Worm (Caenorhabditis elegans) whole organism, young adult: Measurements from ENCODE around the gene tbc-6.
A peak's percentile ranks its signal among the peaks of the same experiment; 100 is the strongest.

ENCODE experiments used
- B0336.3 ChIP-seq: fragments of 200-800 bp; sonication (Bioruptor generic); IDR thresholded peaks from 2 replicates; pipeline ENCODE4 v1.3.6; 2022; ENCODE audit warnings: missing genetic modification characterization, missing compliant biosample characterization
- C06A6.2 ChIP-seq: fragments of 200-800 bp; sonication (Bioruptor generic); conservative IDR thresholded peaks from 2 replicates; pipeline ENCODE4 v1.3.6; 2022; ENCODE audit warnings: missing genetic modification characterization, missing compliant biosample characterization
- C17E4.6 ChIP-seq: fragments of 200-800 bp; sonication (Bioruptor generic); IDR thresholded peaks from 2 replicates; pipeline ENCODE4 v1.3.6; 2022; ENCODE audit warnings: missing genetic modification reagents, missing genetic modification characterization, missing compliant biosample characterization
- D2030.7 ChIP-seq: fragments of 200-800 bp; sonication (Bioruptor generic); IDR thresholded peaks from 2 replicates; pipeline ENCODE4 v1.3.6; 2022; ENCODE audit warnings: missing genetic modification reagents, missing genetic modification characterization, missing compliant biosample characterization
- F10E7.11 ChIP-seq: sonication (generic microtip); optimal IDR thresholded peaks from 2 replicates; lab custom pipeline; 2017; ENCODE audit warnings: mild to moderate bottlenecking, missing genetic modification characterization, moderate library complexity, missing compliant biosample characterization
- F37B4.10 ChIP-seq: fragments of 200-800 bp; sonication (Bioruptor generic); IDR thresholded peaks from 2 replicates; pipeline ENCODE4 v1.3.6; 2022; ENCODE audit warnings: missing genetic modification characterization, missing compliant biosample characterization
- F52B5.7 ChIP-seq: sonication (generic microtip); optimal IDR thresholded peaks from 2 replicates; lab custom pipeline; 2016; ENCODE audit warnings: mild to moderate bottlenecking, missing genetic modification characterization, missing compliant biosample characterization
- F55B11.4 ChIP-seq: sonication (generic microtip); optimal IDR thresholded peaks from 2 replicates; lab custom pipeline; 2016; ENCODE audit warnings: missing compliant biosample characterization, missing genetic modification characterization, borderline replicate concordance; ENCODE audit not compliant: insufficient read depth
- Y53F4B.3 ChIP-seq: fragments of 200-800 bp; sonication (Bioruptor generic); IDR thresholded peaks from 2 replicates; pipeline ENCODE4 v1.3.6; 2022; ENCODE audit warnings: missing genetic modification reagents, missing genetic modification characterization, missing compliant biosample characterization
- Y53G8AR.9 ChIP-seq: fragments of 200-800 bp; sonication (Bioruptor generic); conservative IDR thresholded peaks from 2 replicates; pipeline ENCODE4 v1.3.6; 2022; ENCODE audit warnings: missing genetic modification reagents, missing genetic modification characterization, missing compliant biosample characterization
- Y56A3A.18 ChIP-seq: fragments of 200-800 bp; sonication (Bioruptor generic); IDR thresholded peaks from 2 replicates; pipeline ENCODE4 v1.3.6; 2022; ENCODE audit warnings: missing genetic modification reagents, missing genetic modification characterization, missing compliant biosample characterization
- ama-1 ChIP-seq, 3 experiments: fragments of 150-350 bp in 1 of 3; sonication (generic microtip) in 2 of 3; optimal IDR thresholded peaks; 2 replicates each; lab custom pipeline; 2014 to 2018; ENCODE audit warnings: missing biosample characterization in 2 of 3, missing genetic modification characterization in 2 of 3, missing genetic modification reagents in 2 of 3
- aptf-2 ChIP-seq: fragments of 200-800 bp; sonication (Bioruptor generic); conservative IDR thresholded peaks from 2 replicates; pipeline ENCODE4 v1.3.6; 2022; ENCODE audit warnings: missing genetic modification reagents, missing genetic modification characterization, missing compliant biosample characterization
- attf-5 ChIP-seq: fragments of 200-800 bp; sonication (Bioruptor generic); optimal IDR thresholded peaks from 2 replicates; lab custom pipeline; 2018; ENCODE audit warnings: mild to moderate bottlenecking, missing genetic modification characterization, missing compliant biosample characterization
- bed-1 ChIP-seq: fragments of 200-800 bp; sonication (Bioruptor generic); IDR thresholded peaks from 2 replicates; pipeline ENCODE4 v1.3.6; 2022; ENCODE audit warnings: missing genetic modification reagents, missing genetic modification characterization, missing compliant biosample characterization
- bed-2 ChIP-seq: fragments of 200-800 bp; sonication (Bioruptor generic); IDR thresholded peaks from 2 replicates; pipeline ENCODE4 v1.3.6; 2022; ENCODE audit warnings: missing genetic modification reagents, missing genetic modification characterization, missing compliant biosample characterization
- ccch-3 ChIP-seq: fragments of 200-800 bp; sonication (Bioruptor generic); optimal IDR thresholded peaks from 2 replicates; lab custom pipeline; 2018; ENCODE audit warnings: mild to moderate bottlenecking, missing genetic modification characterization, missing compliant biosample characterization
- cebp-1 ChIP-seq, 2 experiments: fragments of 200-800 bp in 1 of 2; sonication (Bioruptor generic) in 1 of 2; sonication (generic microtip) in 1 of 2; IDR thresholded peaks in 1 of 2; optimal IDR thresholded peaks in 1 of 2; 2 replicates each; pipeline versions ENCODE4 v1.3.6 to Lab custom; 2017 to 2022; ENCODE audit warnings: missing compliant biosample characterization in 2 of 2, missing genetic modification characterization in 2 of 2, mild to moderate bottlenecking in 1 of 2, missing genetic modification reagents in 1 of 2, moderate library complexity in 1 of 2
- ceh-100 ChIP-seq: fragments of 200-800 bp; sonication (Bioruptor generic); IDR thresholded peaks from 2 replicates; pipeline ENCODE4 v1.3.6; 2022; ENCODE audit warnings: missing genetic modification reagents, missing genetic modification characterization, missing compliant biosample characterization
- die-1 ChIP-seq: sonication (generic microtip); optimal IDR thresholded peaks from 2 replicates; lab custom pipeline; 2016; ENCODE audit warnings: missing genotype, mild to moderate bottlenecking, missing genetic modification characterization, missing compliant biosample characterization
- dpff-1 ChIP-seq: sonication (generic microtip); optimal IDR thresholded peaks from 2 replicates; lab custom pipeline; 2017; ENCODE audit warnings: mild to moderate bottlenecking, missing genetic modification characterization, missing compliant biosample characterization
- efl-1 ChIP-seq: fragments of 150-350 bp; optimal IDR thresholded peaks from 2 replicates; lab custom pipeline; 2014; ENCODE audit warnings: missing biosample characterization, missing genetic modification reagents, missing genetic modification characterization
- egl-18 ChIP-seq: fragments of 200-800 bp; sonication (Bioruptor generic); IDR thresholded peaks from 2 replicates; pipeline ENCODE4 v1.3.6; 2022; ENCODE audit warnings: missing genetic modification reagents, missing genetic modification characterization, missing compliant biosample characterization
- egl-44 ChIP-seq: fragments of 200-800 bp; sonication (Bioruptor generic); IDR thresholded peaks from 2 replicates; pipeline ENCODE4 v1.3.6; 2022; ENCODE audit warnings: missing genetic modification reagents, missing genetic modification characterization, missing compliant biosample characterization
- ekl-4 ChIP-seq: fragments of 200-800 bp; sonication (Bioruptor generic); IDR thresholded peaks from 2 replicates; pipeline ENCODE4 v1.3.6; 2022; ENCODE audit warnings: missing genetic modification reagents, missing genetic modification characterization, missing compliant biosample characterization
- hsf-1 ChIP-seq: fragments of 200-800 bp; sonication (Bioruptor generic); IDR thresholded peaks from 2 replicates; pipeline ENCODE4 v1.3.6; 2022; ENCODE audit warnings: missing genetic modification reagents, missing genetic modification characterization, missing compliant biosample characterization
- let-526 ChIP-seq: fragments of 200-800 bp; sonication (Bioruptor generic); IDR thresholded peaks from 2 replicates; pipeline ENCODE4 v1.3.6; 2022; ENCODE audit warnings: missing genetic modification reagents, missing genetic modification characterization, missing compliant biosample characterization
- lin-35 ChIP-seq, 3 experiments: fragments of 150-350 bp in 2 of 3; sonication (generic microtip) in 1 of 3; optimal IDR thresholded peaks; 2 replicates each; lab custom pipeline; 2014 to 2018; ENCODE audit warnings: missing biosample characterization in 3 of 3, missing genetic modification characterization in 3 of 3, missing genetic modification reagents in 3 of 3
- lir-1 ChIP-seq: fragments of 200-800 bp; sonication (Bioruptor generic); conservative IDR thresholded peaks from 2 replicates; pipeline ENCODE4 v1.3.6; 2022; ENCODE audit warnings: missing genetic modification reagents, missing genetic modification characterization, missing compliant biosample characterization
- madf-8 ChIP-seq: fragments of 200-800 bp; sonication (Bioruptor generic); conservative IDR thresholded peaks from 2 replicates; pipeline ENCODE4 v1.3.6; 2022; ENCODE audit warnings: missing genetic modification reagents, missing genetic modification characterization, missing compliant biosample characterization
- mes-4 ChIP-seq: sonication (generic microtip); optimal IDR thresholded peaks from 2 replicates; lab custom pipeline; 2016; ENCODE audit warnings: missing genotype, missing genetic modification characterization, missing compliant biosample characterization
- nfyb-1 ChIP-seq: fragments of 200-800 bp; sonication (Bioruptor generic); IDR thresholded peaks from 2 replicates; pipeline ENCODE4 v1.3.6; 2022; ENCODE audit warnings: missing genetic modification reagents, missing genetic modification characterization, missing compliant biosample characterization
- nhr-80 ChIP-seq: sonication (generic microtip); optimal IDR thresholded peaks from 2 replicates; lab custom pipeline; 2016; ENCODE audit warnings: missing genetic modification characterization, missing compliant biosample characterization
- pha-4 ChIP-seq: fragments of 150-350 bp; sonication (generic microtip); optimal IDR thresholded peaks from 2 replicates; lab custom pipeline; 2014; ENCODE audit warnings: missing biosample characterization, missing genetic modification reagents, missing genetic modification characterization
- rec-8 ChIP-seq, 2 experiments: sonication (generic microtip); optimal IDR thresholded peaks; 2 replicates each; lab custom pipeline; 2016; ENCODE audit warnings: mild to moderate bottlenecking in 2 of 2, missing genetic modification characterization in 2 of 2, missing genetic modification reagents in 2 of 2, missing genotype in 2 of 2, missing biosample characterization in 1 of 2, missing compliant biosample characterization in 1 of 2, moderate library complexity in 1 of 2
- rpc-1 ChIP-seq, 2 experiments: fragments of 150-350 bp in 1 of 2; sonication (generic microtip) in 1 of 2; optimal IDR thresholded peaks; 2 replicates each; lab custom pipeline; 2014 to 2018; ENCODE audit warnings: missing biosample characterization in 1 of 2, missing genetic modification characterization in 1 of 2, missing genetic modification reagents in 1 of 2, missing genotype in 1 of 2
- snpc-1.1 ChIP-seq: sonication (generic microtip); optimal IDR thresholded peaks from 2 replicates; lab custom pipeline; 2017; ENCODE audit warnings: missing genetic modification characterization, mild to moderate bottlenecking, missing compliant biosample characterization, antibody characterized with exemption, moderate library complexity, missing genotype, missing genetic modification reagents; ENCODE audit not compliant: insufficient read depth
- snpc-3.4 ChIP-seq: sonication (generic microtip); optimal IDR thresholded peaks from 2 replicates; lab custom pipeline; 2017; ENCODE audit warnings: missing genetic modification characterization, mild to moderate bottlenecking, missing compliant biosample characterization, antibody characterized with exemption, moderate library complexity, missing genotype, missing genetic modification reagents
- snpc-4 ChIP-seq, 5 experiments: fragments of 150-350 bp in 1 of 5; sonication (generic microtip) in 4 of 5; optimal IDR thresholded peaks; 2 replicates each; lab custom pipeline; 2014 to 2018; ENCODE audit warnings: missing genetic modification characterization in 5 of 5, missing biosample characterization in 3 of 5, antibody characterized with exemption in 2 of 5, mild to moderate bottlenecking in 2 of 5, missing compliant biosample characterization in 2 of 5, missing genotype in 2 of 5, moderate library complexity in 2 of 5, missing genetic modification reagents in 1 of 5
- somi-1 ChIP-seq: fragments of 200-800 bp; sonication (Bioruptor generic); optimal IDR thresholded peaks from 2 replicates; lab custom pipeline; 2018; ENCODE audit warnings: mild to moderate bottlenecking, missing genetic modification characterization, missing compliant biosample characterization
- tbp1 ChIP-seq: fragments of 200-800 bp; sonication (Bioruptor generic); optimal IDR thresholded peaks from 2 replicates; lab custom pipeline; 2018; ENCODE audit warnings: mild to moderate bottlenecking, missing genetic modification characterization, missing compliant biosample characterization
- unc-62 ChIP-seq: fragments of 150-350 bp; optimal IDR thresholded peaks from 2 replicates; lab custom pipeline; 2014; ENCODE audit warnings: missing biosample characterization, missing genetic modification reagents, missing genetic modification characterization
- xnd-1 ChIP-seq: sonication (generic microtip); optimal IDR thresholded peaks from 2 replicates; lab custom pipeline; 2016; ENCODE audit warnings: missing genotype, missing genetic modification reagents, missing genetic modification characterization, missing compliant biosample characterization
- ztf-22 ChIP-seq: fragments of 200-800 bp; sonication (Bioruptor generic); optimal IDR thresholded peaks from 2 replicates; lab custom pipeline; 2018; ENCODE audit warnings: mild to moderate bottlenecking, missing genetic modification characterization, moderate library complexity, missing compliant biosample characterization
- ztf-3 ChIP-seq: fragments of 200-800 bp; sonication (Bioruptor generic); optimal IDR thresholded peaks from 2 replicates; lab custom pipeline; 2018; ENCODE audit warnings: mild to moderate bottlenecking, missing genetic modification characterization, missing compliant biosample characterization

The tbc-6 gene

DNA sequence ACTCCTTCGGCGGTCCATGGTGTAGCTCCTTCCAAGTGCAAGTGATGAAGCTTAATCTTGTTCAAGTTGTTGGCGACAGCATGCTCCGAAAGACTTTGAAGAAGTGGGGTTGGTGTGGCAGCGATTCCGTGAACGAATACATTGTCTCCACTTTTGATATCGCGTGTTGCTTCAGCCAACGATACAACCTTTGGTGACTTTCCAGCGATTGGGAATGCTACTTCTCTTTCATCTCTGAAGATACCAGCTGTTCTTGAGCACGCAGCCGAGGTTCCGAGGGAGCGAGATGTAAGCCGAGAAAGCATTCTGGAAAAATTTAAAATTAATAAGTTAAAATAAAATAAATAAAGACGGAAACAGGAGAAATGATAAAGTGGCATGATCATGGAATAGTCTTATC, 42.2 kb downstream of the tbc-6 start, which contains the start of gene acer-1 (continued):
- TF ChIP-seq ama-1 (optimal IDR thresholded peaks at IDR 0.05; lab: Kevin White, UChicago) (peak; percentile 88), ama-1 (GFP tag; optimal IDR thresholded peaks at IDR 0.05; lab: Kevin White, UChicago) (no peak), D2030.7 (GFP tag; lab: Robert Waterston, UW) (no peak), somi-1 (GFP tag; lab: Kevin White, UChicago) (no peak), mes-4 (tag; lab: Kevin White, UChicago) (no peak), F52B5.7 (peak; percentile 26), C17E4.6 (GFP tag; lab: Robert Waterston, UW) (no peak), xnd-1 (tag; lab: Kevin White, UChicago) (no peak), ztf-22 (GFP tag; lab: Kevin White, UChicago) (no peak), Y53F4B.3 (GFP tag; lab: Robert Waterston, UW) (no peak), F37B4.10 (GFP tag; lab: Robert Waterston, UW) (no peak), F55B11.4 (tag; lab: Kevin White, UChicago) (no peak), efl-1 (no peak), nfyb-1 (GFP tag; lab: Robert Waterston, UW) (peak; percentile 8; the same call in 1 of the 2 replicates), tbp1 (GFP tag; lab: Kevin White, UChicago) (no peak), die-1 (tag; lab: Kevin White, UChicago) (no peak), hsf-1 (GFP tag; lab: Robert Waterston, UW) (no peak), attf-5 (GFP tag; lab: Kevin White, UChicago) (no peak), snpc-3.4 (tag; lab: Kevin White, UChicago) (no peak), B0336.3 (GFP tag; lab: Robert Waterston, UW) (no peak), nhr-80 (tag; lab: Kevin White, UChicago) (no peak), ekl-4 (GFP tag; lab: Robert Waterston, UW) (no peak), snpc-4 (GFP tag; optimal IDR thresholded peaks at IDR 0.05; lab: Kevin White, UChicago) (no peak), snpc-4 (tag; optimal IDR thresholded peaks at IDR 0.05; lab: Kevin White, UChicago) (no peak), egl-18 (GFP tag; lab: Robert Waterston, UW) (no peak), pha-4 (tag; lab: Kevin White, UChicago) (no peak), lir-1 (GFP tag; lab: Robert Waterston, UW) (no peak), F10E7.11 (tag; lab: Kevin White, UChicago) (peak; percentile 9), C06A6.2 (GFP tag; lab: Robert Waterston, UW) (no peak), bed-1 (GFP tag; lab: Robert Waterston, UW) (no peak), cebp-1 (GFP tag; IDR thresholded peaks at IDR 0.05; lab: Robert Waterston, UW) (no peak), cebp-1 (tag; optimal IDR thresholded peaks at IDR 0.05; lab: Kevin White, UChicago) (peak; percentile 1), ccch-3 (GFP tag; lab: Kevin White, UChicago) (no peak), snpc-1.1 (tag; lab: Kevin White, UChicago) (no peak)
- TF ChIP-seq, all 124 proteins: peak for 8

DNA sequence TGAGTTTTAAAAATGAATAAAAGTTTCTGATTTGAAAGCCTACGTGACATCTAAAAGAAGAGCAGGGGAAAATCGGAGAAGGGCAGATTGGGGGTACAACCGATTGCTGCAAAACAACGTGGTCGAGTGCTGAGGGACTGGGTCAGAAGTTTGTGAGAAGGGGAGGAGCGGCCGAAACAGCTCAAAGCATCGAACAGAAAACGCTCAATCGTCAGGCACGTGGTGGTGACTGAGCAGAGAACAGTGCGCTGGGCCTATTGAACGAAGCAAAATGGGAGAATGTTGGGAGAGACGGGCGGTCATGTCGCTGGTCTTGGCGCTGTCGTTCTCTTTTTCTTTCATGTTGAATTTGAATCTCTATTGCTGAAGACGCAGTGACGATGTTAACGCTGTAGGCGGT, 43.3 kb downstream of the tbc-6 start:
- TF ChIP-seq xnd-1 (tag; lab: Kevin White, UChicago) (no peak), dpff-1 (tag; lab: Kevin White, UChicago) (no peak), bed-2 (GFP tag; lab: Robert Waterston, UW) (no peak), ztf-3 (GFP tag; lab: Kevin White, UChicago) (peak; percentile 52), let-526 (GFP tag; lab: Robert Waterston, UW) (0 out of 2 replicates have a peak, but pooled peaks have one; percentile 42), snpc-1.1 (tag; lab: Kevin White, UChicago) (no peak), madf-8 (GFP tag; lab: Robert Waterston, UW) (no peak), Y53F4B.3 (GFP tag; lab: Robert Waterston, UW) (no peak), rpc-1 (optimal IDR thresholded peaks at IDR 0.05; lab: Kevin White, UChicago) (no peak), rpc-1 (tag; optimal IDR thresholded peaks at IDR 0.05; lab: Kevin White, UChicago) (no peak), ceh-100 (GFP tag; lab: Robert Waterston, UW) (no peak), egl-44 (peak; percentile 80), Y56A3A.18 (GFP tag; lab: Robert Waterston, UW) (peak; percentile 67; the same call in 1 of the 2 replicates), unc-62 (GFP tag; lab: Kevin White, UChicago) (no peak), lin-35 (GFP tag; optimal IDR thresholded peaks at IDR 0.05; lab: Kevin White, UChicago) (peak in 1 of 3 experiments; percentile 49), aptf-2 (GFP tag; lab: Robert Waterston, UW) (no peak), rec-8 (tag; optimal IDR thresholded peaks at IDR 0.05; lab: Kevin White, UChicago) (no peak), Y53G8AR.9 (GFP tag; lab: Robert Waterston, UW) (peak; percentile 63; the same call in 1 of the 2 replicates), egl-18 (GFP tag; lab: Robert Waterston, UW) (no peak), F10E7.11 (tag; lab: Kevin White, UChicago) (no peak)
